Worm (Caenorhabditis elegans): ENCODE results near the gene elf-1.

DNA sequence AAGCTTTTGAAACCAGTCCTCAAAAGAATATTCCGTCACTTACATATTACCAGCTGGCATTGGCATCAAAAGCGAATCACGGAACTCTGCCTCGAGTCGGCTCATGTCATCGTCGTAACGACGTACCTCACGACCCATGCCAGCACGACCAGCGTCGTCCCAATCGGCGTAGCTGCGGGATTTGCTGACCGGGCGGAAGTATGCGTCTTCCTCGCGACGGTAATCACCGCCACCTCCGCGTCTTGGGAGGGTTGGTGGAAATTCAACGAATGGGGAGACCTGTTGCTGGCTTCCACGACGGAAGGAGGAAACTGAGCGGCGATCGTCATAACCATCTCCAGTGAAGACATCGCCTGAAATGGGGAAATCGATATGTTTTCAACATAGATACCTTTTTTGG, 39.1 kb downstream of the elf-1 start:
- TF ChIP-seq ama-1 (optimal IDR thresholded peaks at IDR 0.05) (no peak), ZK337.2 (GFP tag; IDR thresholded peaks at IDR 0.05) (no peak), lin-29 (GFP tag; IDR thresholded peaks at IDR 0.05) (no peak), aha-1 (tag) (no peak), madf-5 (GFP tag; IDR thresholded peaks at IDR 0.05) (no peak), lin-13 (GFP tag; optimal IDR thresholded peaks at IDR 0.05) (no peak), hif-1 (tag; optimal IDR thresholded peaks at IDR 0.05) (no peak), nhr-76 (tag; optimal IDR thresholded peaks at IDR 0.05) (no peak), pha-4 (GFP tag; IDR thresholded peaks at IDR 0.05) (no peak), pha-4 (tag; optimal IDR thresholded peaks at IDR 0.05) (no peak), zag-1 (tag; optimal IDR thresholded peaks at IDR 0.05) (no peak), rbr-2 (tag; optimal IDR thresholded peaks at IDR 0.05) (no peak), Y75B8A.6 (GFP tag; IDR thresholded peaks at IDR 0.05) (no peak), mxl-3 (GFP tag; optimal IDR thresholded peaks at IDR 0.05) (no peak)
